Fruit fly (Drosophila melanogaster): ENCODE data around the gene Nnf1b.

Nnf1b gene

dm6 chr2L:819315-820032, 9.1 kb downstream of the Nnf1b start, which contains the start of the genes PGAP2 and Clp:
PGAP2 (minus strand) TSS chr2L:819508.
Clp (plus strand) TSS chr2L:819964.
- TF ChIP-seq insv (optimal IDR thresholded peaks at IDR 0.05), result no peak
- no peak for TF ChIP-seq ttk (optimal IDR thresholded peaks at IDR 0.05)
- no peak for TF ChIP-seq Myc (optimal IDR thresholded peaks at IDR 0.05)
- TF ChIP-seq h (optimal IDR thresholded peaks at IDR 0.05), result no peak
- no peak for TF ChIP-seq Sin3A (optimal IDR thresholded peaks at IDR 0.05)
- no peak for TF ChIP-seq psq (optimal IDR thresholded peaks at IDR 0.05)

- TF ChIP-seq Sin3A (optimal IDR thresholded peaks at IDR 0.05), result no peak
- no peak for TF ChIP-seq h (optimal IDR thresholded peaks at IDR 0.05)
- no peak for TF ChIP-seq insv (optimal IDR thresholded peaks at IDR 0.05)
- no peak for TF ChIP-seq psq (optimal IDR thresholded peaks at IDR 0.05)
- TF ChIP-seq ttk (optimal IDR thresholded peaks at IDR 0.05), result no peak
- no peak for TF ChIP-seq Myc (optimal IDR thresholded peaks at IDR 0.05)
These were observed 11.0 kb downstream of the Nnf1b start, which contains the start of gene CG3662 for dm6 chr2L:821242-821985. CG3662 (plus strand) TSS chr2L:821289.

DNA sequence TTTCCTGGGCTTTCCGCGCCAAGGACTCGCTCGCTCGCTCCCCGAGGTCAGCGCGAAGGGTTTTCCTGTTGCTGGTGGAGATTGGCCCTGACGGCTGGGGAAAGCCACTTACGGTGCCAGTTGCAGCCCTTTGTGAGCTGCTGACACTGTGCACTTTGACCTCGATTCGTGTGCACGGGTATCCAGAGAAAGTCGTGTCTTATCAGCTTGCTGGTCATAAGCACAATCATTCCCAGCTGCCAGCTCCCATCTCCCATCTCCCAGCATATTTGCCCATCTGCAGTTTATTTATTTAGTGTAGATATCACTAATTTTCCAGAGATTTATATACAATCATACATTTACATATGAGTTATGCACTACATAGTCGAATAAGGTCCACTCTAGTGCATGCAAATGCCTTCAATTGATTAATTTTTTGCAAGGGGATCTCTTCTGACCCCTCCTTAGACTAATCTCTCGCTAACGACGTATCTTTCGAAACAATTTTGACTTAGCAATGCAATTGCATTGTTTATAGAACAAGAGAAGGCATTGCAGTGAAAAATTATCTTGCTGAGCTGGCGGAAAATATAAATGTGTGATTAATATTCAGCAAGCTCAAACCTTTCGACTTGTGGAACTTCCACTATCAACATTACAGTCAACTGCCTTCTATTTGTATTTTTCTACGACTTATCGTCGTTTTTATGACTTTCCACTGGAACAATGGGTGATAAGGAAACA, 11.8 kb downstream of the Nnf1b start:
- TF ChIP-seq Myc (optimal IDR thresholded peaks at IDR 0.05) (no peak), Sin3A (optimal IDR thresholded peaks at IDR 0.05) (no peak), ttk (optimal IDR thresholded peaks at IDR 0.05) (no peak), psq (optimal IDR thresholded peaks at IDR 0.05) (no peak), insv (optimal IDR thresholded peaks at IDR 0.05) (no peak), h (optimal IDR thresholded peaks at IDR 0.05) (no peak)

dm6 chr2L:825768-826263, 15.4 kb downstream of the Nnf1b start, which contains the start of the genes CG3862 and dock:
CG3862 (minus strand) TSS chr2L:825861.
dock (plus strand) TSS chr2L:825969.
- TF ChIP-seq Myc (optimal IDR thresholded peaks at IDR 0.05) (no peak), insv (optimal IDR thresholded peaks at IDR 0.05) (no peak), h (optimal IDR thresholded peaks at IDR 0.05) (peak; percentile 41)

DNA sequence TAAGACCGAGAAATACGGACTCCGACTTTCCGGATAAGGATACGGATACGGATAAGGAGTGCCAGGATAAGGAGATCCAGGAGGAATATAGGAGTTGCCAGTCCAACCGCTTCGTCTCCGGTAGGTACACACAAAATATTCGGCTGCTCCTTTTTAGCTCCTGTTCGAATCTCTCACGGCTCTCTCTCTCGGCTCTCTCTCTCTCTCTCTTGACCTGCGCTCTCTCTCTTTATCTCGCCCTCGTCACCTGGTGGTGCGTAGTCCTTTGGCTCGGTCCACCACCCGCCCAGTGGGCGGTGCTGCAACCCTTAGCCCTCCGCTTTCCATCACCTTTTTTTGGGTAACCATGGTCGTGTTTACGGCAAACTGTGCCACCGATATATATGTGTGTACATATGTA, 16.0 kb downstream of the Nnf1b start:
- no peak for TF ChIP-seq psq (optimal IDR thresholded peaks at IDR 0.05)
- TF ChIP-seq ttk (optimal IDR thresholded peaks at IDR 0.05), result no peak
- TF ChIP-seq h (optimal IDR thresholded peaks at IDR 0.05), result no peak
- TF ChIP-seq insv (optimal IDR thresholded peaks at IDR 0.05), result no peak
- TF ChIP-seq Sin3A (optimal IDR thresholded peaks at IDR 0.05), result no peak
- TF ChIP-seq Myc (optimal IDR thresholded peaks at IDR 0.05), result no peak

DNA sequence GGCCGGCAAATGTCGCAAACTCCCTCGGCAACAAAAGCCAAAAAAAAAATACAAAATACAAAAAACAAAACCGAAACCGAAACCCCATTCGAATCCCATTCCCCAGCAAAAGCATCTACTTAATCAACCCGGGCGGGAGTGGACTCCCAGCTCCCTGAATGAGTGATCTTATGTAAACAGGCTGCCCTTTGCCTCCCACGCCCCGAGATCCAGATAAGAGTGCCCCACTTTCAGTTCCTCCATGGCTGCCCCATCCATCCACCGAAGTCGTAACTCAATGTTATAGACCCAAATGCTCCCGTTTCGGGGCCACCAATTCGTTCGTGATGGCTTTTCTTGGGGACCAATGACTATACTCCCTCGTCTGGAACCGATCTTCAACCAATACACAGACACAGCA, 16.7 kb downstream of the Nnf1b start:
- TF ChIP-seq Myc (optimal IDR thresholded peaks at IDR 0.05) (no peak), insv (optimal IDR thresholded peaks at IDR 0.05) (no peak), h (optimal IDR thresholded peaks at IDR 0.05) (no peak)

DNA sequence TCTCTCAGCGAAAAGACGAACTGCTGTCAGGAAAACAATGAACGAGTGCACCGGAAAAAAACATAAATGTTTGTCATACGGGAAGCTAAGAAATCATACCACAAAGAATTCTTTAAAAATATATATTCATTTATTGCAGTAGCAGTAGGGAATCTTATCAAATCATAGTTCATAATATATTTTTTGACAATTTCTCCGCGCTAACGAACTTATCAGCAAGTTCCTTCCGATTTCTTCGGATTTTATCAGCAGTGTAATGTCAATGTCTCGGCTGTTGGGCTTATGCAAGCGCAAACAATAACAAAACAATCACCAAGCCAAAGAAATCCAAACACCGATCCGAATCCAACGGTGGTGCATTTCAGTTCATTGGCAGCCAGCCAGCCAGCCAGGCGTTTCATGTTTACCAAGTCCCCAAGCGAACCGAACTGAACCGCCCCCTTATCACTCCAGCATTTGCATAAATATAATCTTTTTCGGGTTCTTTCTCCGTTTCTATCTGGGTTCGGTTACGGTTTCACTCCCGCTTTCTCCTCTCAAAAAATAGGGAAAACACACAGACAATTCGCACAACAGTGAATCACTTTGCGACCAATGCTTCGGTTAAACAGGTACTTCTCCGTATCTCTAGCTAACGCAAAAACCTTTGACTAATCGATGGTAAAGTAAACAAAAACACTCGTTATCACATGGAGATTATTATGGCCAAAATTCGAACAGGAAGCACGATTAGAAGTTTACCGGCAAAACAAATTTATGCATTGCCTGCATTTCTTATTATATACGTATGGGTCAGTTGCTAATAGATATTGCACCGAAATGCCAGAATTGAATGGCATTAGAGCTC, 17.4 kb downstream of the Nnf1b start:
- TF ChIP-seq ttk (optimal IDR thresholded peaks at IDR 0.05) (no peak), psq (optimal IDR thresholded peaks at IDR 0.05) (no peak), Sin3A (optimal IDR thresholded peaks at IDR 0.05) (no peak), insv (optimal IDR thresholded peaks at IDR 0.05) (no peak), Myc (optimal IDR thresholded peaks at IDR 0.05) (no peak), h (optimal IDR thresholded peaks at IDR 0.05) (no peak)

dm6 chr2L:837989-838388, 27.6 kb downstream of the Nnf1b start:
- TF ChIP-seq psq (optimal IDR thresholded peaks at IDR 0.05), result no peak
- TF ChIP-seq h (optimal IDR thresholded peaks at IDR 0.05), result no peak
- TF ChIP-seq Myc (optimal IDR thresholded peaks at IDR 0.05), result no peak
- TF ChIP-seq insv (optimal IDR thresholded peaks at IDR 0.05), result no peak
- no peak for TF ChIP-seq ttk (optimal IDR thresholded peaks at IDR 0.05)
- TF ChIP-seq Sin3A (optimal IDR thresholded peaks at IDR 0.05), result no peak

dm6 chr2L:838786-839185, 28.4 kb downstream of the Nnf1b start:
- TF ChIP-seq insv (optimal IDR thresholded peaks at IDR 0.05) (no peak), ttk (optimal IDR thresholded peaks at IDR 0.05) (no peak), h (optimal IDR thresholded peaks at IDR 0.05) (no peak), psq (optimal IDR thresholded peaks at IDR 0.05) (no peak), Myc (optimal IDR thresholded peaks at IDR 0.05) (no peak), Sin3A (optimal IDR thresholded peaks at IDR 0.05) (no peak)

DNA sequence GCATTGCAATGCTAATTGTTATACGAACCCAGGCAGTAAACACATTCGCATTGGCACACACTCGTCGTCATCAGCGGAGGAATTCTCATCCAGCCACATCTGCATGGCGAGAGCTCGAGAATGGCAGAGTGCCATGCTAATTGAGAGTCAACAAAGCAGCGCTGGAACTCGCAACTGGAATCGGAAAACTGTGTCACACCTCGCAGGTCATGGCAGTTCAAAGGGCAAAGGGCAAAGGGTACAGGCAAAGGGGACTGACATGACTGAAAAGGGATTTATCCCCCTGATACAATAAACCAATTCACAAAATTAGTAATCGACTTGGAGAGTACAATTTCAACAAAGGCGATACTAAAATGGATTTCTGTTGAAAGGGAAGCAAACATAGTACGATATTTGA, 29.6 kb downstream of the Nnf1b start:
- no peak for TF ChIP-seq Myc (optimal IDR thresholded peaks at IDR 0.05)

DNA sequence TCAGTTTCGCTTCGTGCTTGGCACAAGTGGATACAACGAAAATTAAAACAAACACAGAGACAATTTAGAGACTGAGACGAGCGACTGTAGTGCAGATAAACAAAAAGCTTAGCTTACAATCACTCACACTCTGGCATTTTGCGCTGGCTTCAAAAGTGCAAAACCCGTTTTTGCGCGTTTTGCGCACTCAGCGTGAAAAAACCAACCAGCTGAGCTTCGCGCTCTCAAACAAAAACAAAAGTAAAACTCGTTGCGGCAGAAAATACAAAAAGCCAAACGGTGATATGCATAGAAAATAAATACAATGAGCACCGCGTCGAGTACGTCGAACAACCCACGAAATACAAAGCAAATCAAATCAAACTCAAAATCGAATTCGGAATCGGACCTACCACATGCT, 30.3 kb downstream of the Nnf1b start:
- TF ChIP-seq insv (optimal IDR thresholded peaks at IDR 0.05), result no peak
- TF ChIP-seq psq (optimal IDR thresholded peaks at IDR 0.05), result no peak
- no peak for TF ChIP-seq ttk (optimal IDR thresholded peaks at IDR 0.05)
- TF ChIP-seq Myc (optimal IDR thresholded peaks at IDR 0.05), result no peak
- no peak for TF ChIP-seq Sin3A (optimal IDR thresholded peaks at IDR 0.05)
- TF ChIP-seq h (optimal IDR thresholded peaks at IDR 0.05), result no peak
